Worm (Caenorhabditis elegans): ENCODE results near the gene sedl-1.

DNA sequence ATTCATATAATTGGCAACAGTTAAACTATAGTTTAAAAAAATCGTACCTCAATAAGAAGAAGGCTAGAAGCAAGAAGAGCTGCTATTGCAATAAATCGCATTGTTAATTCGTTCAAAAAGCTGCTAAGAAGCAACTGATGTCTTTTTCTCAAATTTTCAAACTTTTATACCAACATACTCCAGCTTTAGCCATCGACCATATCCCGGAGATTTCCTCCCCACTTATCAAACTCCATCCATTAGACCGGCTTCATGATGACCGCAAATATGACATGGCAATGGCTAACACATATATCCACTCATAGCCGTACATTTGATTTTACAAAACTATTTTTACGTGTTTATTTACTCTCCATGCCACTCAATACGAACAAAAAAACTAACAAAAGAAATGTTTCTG, 29.5 kb downstream of the sedl-1 start, which contains the start of gene abu-2:
- no peak for TF ChIP-seq ama-1 (optimal IDR thresholded peaks at IDR 0.05)
- no peak for TF ChIP-seq scrt-1 (GFP tag; IDR thresholded peaks at IDR 0.05)
- no peak for TF ChIP-seq ets-7 (tag; optimal IDR thresholded peaks at IDR 0.05)
- no peak for TF ChIP-seq tra-4 (tag; optimal IDR thresholded peaks at IDR 0.05)
- TF ChIP-seq hmg-4 (GFP tag; optimal IDR thresholded peaks at IDR 0.05) = no peak
- TF ChIP-seq B0310.2 (tag; optimal IDR thresholded peaks at IDR 0.05) = no peak
- TF ChIP-seq tbx-37 (GFP tag; conservative IDR thresholded peaks at IDR 0.05) = no peak
- TF ChIP-seq hmbx-1 (tag; optimal IDR thresholded peaks at IDR 0.05) = no peak

Measured in whole organism, early embryonic.